Fruit fly (Drosophila melanogaster): Measurements from ENCODE around the gene InR.

dm6 chr3R:21608275-21609035 lies 10.7 kb downstream of the InR start:
- TF ChIP-seq gl (tag; optimal IDR thresholded peaks at IDR 0.05) (no peak), CG15710 (tag; optimal IDR thresholded peaks at IDR 0.05) (peak; percentile 76), Pif1B (GFP tag; optimal IDR thresholded peaks at IDR 0.05) (peak; percentile 64), CG32121 (GFP tag; IDR thresholded peaks at IDR 0.05) (no peak), Pif1A (GFP tag; optimal IDR thresholded peaks at IDR 0.05) (peak; percentile 81), CG12605 (GFP tag; IDR thresholded peaks at IDR 0.05) (no peak), D1 (tag; optimal IDR thresholded peaks at IDR 0.05) (peak; percentile 75), CG14655 (GFP tag; optimal IDR thresholded peaks at IDR 0.05) (peak; percentile 71), CG8159 (tag; optimal IDR thresholded peaks at IDR 0.05) (peak; percentile 86), CG4496 (GFP tag; IDR thresholded peaks at IDR 0.05) (no peak), Snoo (tag; optimal IDR thresholded peaks at IDR 0.05) (peak; percentile 88), CG9948 (tag; optimal IDR thresholded peaks at IDR 0.05) (peak; percentile 81), CG34367 (tag; optimal IDR thresholded peaks at IDR 0.05) (peak; percentile 68)

Data from whole organism, pupa.